Worm (Caenorhabditis elegans) whole organism, late embryonic: Measurements from ENCODE around the gene rpl-6.

Experiments
- C08G9.2 ChIP-seq: sonication (generic microtip); optimal IDR thresholded peaks from 2 replicates; lab custom pipeline; 2016; ENCODE audit warnings: mild to moderate bottlenecking, missing genetic modification characterization, moderate library complexity, missing compliant biosample characterization
- C38D4.7 ChIP-seq: fragments of 200-800 bp; sonication (Bioruptor generic); optimal IDR thresholded peaks from 2 replicates; lab custom pipeline; 2018; ENCODE audit warnings: mild to moderate bottlenecking, missing genetic modification characterization, moderate library complexity, missing compliant biosample characterization
- F13H6.1 ChIP-seq: sonication (generic microtip); optimal IDR thresholded peaks from 2 replicates; lab custom pipeline; 2016; ENCODE audit warnings: missing genetic modification characterization, missing compliant biosample characterization
- K02D7.2 ChIP-seq: sonication (generic microtip); optimal IDR thresholded peaks from 2 replicates; lab custom pipeline; 2017; ENCODE audit warnings: mild to moderate bottlenecking, missing genetic modification characterization, missing compliant biosample characterization
- K09A11.1 ChIP-seq: sonication (generic microtip); optimal IDR thresholded peaks from 2 replicates; lab custom pipeline; 2017; ENCODE audit warnings: antibody characterized with exemption, mild to moderate bottlenecking, missing genetic modification characterization, missing compliant biosample characterization; ENCODE audit not compliant: insufficient read depth
- T23F11.4 ChIP-seq: fragments of 200-800 bp; sonication (Bioruptor generic); optimal IDR thresholded peaks from 2 replicates; lab custom pipeline; 2018; ENCODE audit warnings: mild to moderate bottlenecking, missing genetic modification characterization, missing compliant biosample characterization
- Y22D7AL.16 ChIP-seq: sonication (generic microtip); optimal IDR thresholded peaks from 2 replicates; lab custom pipeline; 2016; ENCODE audit warnings: missing genetic modification characterization, missing compliant biosample characterization
- ceh-18 ChIP-seq: sonication (generic microtip); optimal IDR thresholded peaks from 2 replicates; lab custom pipeline; 2016; ENCODE audit warnings: missing genetic modification characterization, missing compliant biosample characterization
- ceh-19 ChIP-seq: fragments of 200-800 bp; sonication (Bioruptor generic); optimal IDR thresholded peaks from 2 replicates; lab custom pipeline; 2018; ENCODE audit warnings: mild to moderate bottlenecking, missing genetic modification characterization, missing compliant biosample characterization
- ceh-2 ChIP-seq: sonication (generic microtip); optimal IDR thresholded peaks from 2 replicates; lab custom pipeline; 2016; ENCODE audit warnings: missing genotype, missing genetic modification characterization, missing compliant biosample characterization
- ceh-22 ChIP-seq: sonication (generic microtip); optimal IDR thresholded peaks from 2 replicates; lab custom pipeline; 2017; ENCODE audit warnings: missing biosample characterization, missing genetic modification characterization
- ceh-30 ChIP-seq: fragments of 150-350 bp; optimal IDR thresholded peaks from 2 replicates; lab custom pipeline; 2014; ENCODE audit warnings: missing biosample characterization, missing genetic modification characterization
- ceh-45 ChIP-seq: fragments of 200-800 bp; sonication (Bioruptor generic); IDR thresholded peaks from 2 replicates; pipeline ENCODE4 v1.3.6; 2022; ENCODE audit warnings: missing genetic modification reagents, missing genetic modification characterization, missing compliant biosample characterization
- ceh-48 ChIP-seq: sonication (generic microtip); optimal IDR thresholded peaks from 2 replicates; lab custom pipeline; 2016; ENCODE audit warnings: missing genetic modification characterization, inconsistent platforms, missing compliant biosample characterization
- ceh-6 ChIP-seq: fragments of 200-800 bp; sonication (Bioruptor generic); optimal IDR thresholded peaks from 2 replicates; lab custom pipeline; 2018; ENCODE audit warnings: mild to moderate bottlenecking, missing genetic modification characterization, missing compliant biosample characterization
- che-1 ChIP-seq: sonication (generic microtip); optimal IDR thresholded peaks from 2 replicates; lab custom pipeline; 2016; ENCODE audit warnings: mild to moderate bottlenecking, missing genetic modification characterization, missing compliant biosample characterization
- dmd-4 ChIP-seq: sonication (generic microtip); optimal IDR thresholded peaks from 2 replicates; lab custom pipeline; 2016; ENCODE audit warnings: borderline replicate concordance, missing genetic modification characterization, missing compliant biosample characterization
- elt-2 ChIP-seq: sonication (generic microtip); optimal IDR thresholded peaks from 2 replicates; lab custom pipeline; 2016; ENCODE audit warnings: missing genetic modification reagents, missing genetic modification characterization, missing compliant biosample characterization
- ets-4 ChIP-seq: sonication (generic microtip); optimal IDR thresholded peaks from 2 replicates; lab custom pipeline; 2016; ENCODE audit warnings: missing genetic modification characterization, missing compliant biosample characterization
- eyg-1 ChIP-seq: sonication (generic microtip); optimal IDR thresholded peaks from 2 replicates; lab custom pipeline; 2016; ENCODE audit warnings: missing genotype, missing genetic modification characterization, missing compliant biosample characterization
- fax-1 ChIP-seq: sonication (generic microtip); optimal IDR thresholded peaks from 2 replicates; lab custom pipeline; 2016; ENCODE audit warnings: missing genotype, missing genetic modification characterization, missing compliant biosample characterization
- fkh-10 ChIP-seq: fragments of 150-350 bp; optimal IDR thresholded peaks from 2 replicates; lab custom pipeline; 2014; ENCODE audit warnings: missing biosample characterization, missing genetic modification reagents, missing genetic modification characterization
- fkh-6 ChIP-seq: sonication (generic microtip); optimal IDR thresholded peaks from 2 replicates; lab custom pipeline; 2016; ENCODE audit warnings: missing genetic modification characterization, missing compliant biosample characterization
- gmeb-2 ChIP-seq: sonication (generic microtip); optimal IDR thresholded peaks from 2 replicates; lab custom pipeline; 2016; ENCODE audit warnings: missing genetic modification characterization, inconsistent platforms, missing compliant biosample characterization
- hlh-13 ChIP-seq: fragments of 200-800 bp; sonication (Bioruptor generic); optimal IDR thresholded peaks from 2 replicates; lab custom pipeline; 2018; ENCODE audit warnings: mild to moderate bottlenecking, missing genetic modification characterization, missing compliant biosample characterization
- hlh-15 ChIP-seq: sonication (generic microtip); optimal IDR thresholded peaks from 2 replicates; lab custom pipeline; 2016; ENCODE audit warnings: missing genetic modification characterization, missing compliant biosample characterization
- lin-11 ChIP-seq: fragments of 200-800 bp; sonication (Bioruptor generic); optimal IDR thresholded peaks from 2 replicates; lab custom pipeline; 2018; ENCODE audit warnings: mild to moderate bottlenecking, missing genetic modification characterization, missing compliant biosample characterization
- nfya-1 ChIP-seq: sonication (generic microtip); optimal IDR thresholded peaks from 2 replicates; lab custom pipeline; 2017; ENCODE audit warnings: missing genetic modification characterization, mild to moderate bottlenecking, missing compliant biosample characterization, antibody characterized with exemption, moderate library complexity
- nhr-11 ChIP-seq: fragments of 150-350 bp; optimal IDR thresholded peaks from 2 replicates; lab custom pipeline; 2014; ENCODE audit warnings: missing biosample characterization, missing genetic modification characterization
- nhr-232 ChIP-seq: sonication (generic microtip); optimal IDR thresholded peaks from 2 replicates; lab custom pipeline; 2016; ENCODE audit warnings: missing genetic modification characterization, missing compliant biosample characterization
- pag-3 ChIP-seq: sonication (generic microtip); optimal IDR thresholded peaks from 2 replicates; lab custom pipeline; 2016; ENCODE audit warnings: missing compliant biosample characterization, missing genetic modification characterization, borderline replicate concordance
- pha-4 ChIP-seq: fragments of 150-350 bp; optimal IDR thresholded peaks from 2 replicates; lab custom pipeline; 2018; ENCODE audit warnings: missing biosample characterization, missing genetic modification reagents, missing genetic modification characterization
- pros-1 ChIP-seq: fragments of 150-350 bp; optimal IDR thresholded peaks from 2 replicates; lab custom pipeline; 2014; ENCODE audit warnings: missing biosample characterization, missing genetic modification reagents, missing genetic modification characterization
- ref-2 ChIP-seq: sonication (generic microtip); optimal IDR thresholded peaks from 2 replicates; lab custom pipeline; 2016; ENCODE audit warnings: missing genetic modification characterization, missing compliant biosample characterization
- rnt-1 ChIP-seq: sonication (generic microtip); optimal IDR thresholded peaks from 2 replicates; lab custom pipeline; 2016; ENCODE audit warnings: missing genetic modification characterization, missing compliant biosample characterization
- sdc-2 ChIP-seq: sonication (generic microtip); optimal IDR thresholded peaks from 2 replicates; lab custom pipeline; 2016; ENCODE audit warnings: missing genotype, missing genetic modification characterization, missing compliant biosample characterization
- syd-9 ChIP-seq: sonication (generic microtip); optimal IDR thresholded peaks from 2 replicates; lab custom pipeline; 2016; ENCODE audit warnings: mild to moderate bottlenecking, missing genetic modification characterization, moderate library complexity, missing compliant biosample characterization
- tbx-7 ChIP-seq: sonication (generic microtip); optimal IDR thresholded peaks from 2 replicates; lab custom pipeline; 2016; ENCODE audit warnings: missing genotype, missing genetic modification characterization, missing compliant biosample characterization
- ttx-3 ChIP-seq: sonication (generic microtip); optimal IDR thresholded peaks from 2 replicates; lab custom pipeline; 2016; ENCODE audit warnings: missing genetic modification reagents, missing genetic modification characterization, missing compliant biosample characterization
- unc-42 ChIP-seq: sonication (generic microtip); optimal IDR thresholded peaks from 2 replicates; lab custom pipeline; 2016; ENCODE audit warnings: missing genotype, missing genetic modification characterization, missing compliant biosample characterization
- unc-86 ChIP-seq: sonication (generic microtip); optimal IDR thresholded peaks from 2 replicates; lab custom pipeline; 2016; ENCODE audit warnings: missing genetic modification characterization, missing compliant biosample characterization
- ztf-16 ChIP-seq: sonication (generic microtip); optimal IDR thresholded peaks from 2 replicates; lab custom pipeline; 2017; ENCODE audit warnings: missing genetic modification characterization, missing compliant biosample characterization

rpl-6 gene

ce11 chrIII:7198838-7199237 lies 9.4 kb upstream of the rpl-6 start, which contains the start of gene pfd-5 (continued):
- TF ChIP-seq syd-9 (no peak), ttx-3 (tag; lab: Kevin White, UChicago) (no peak), hlh-15 (tag; lab: Kevin White, UChicago) (peak; percentile 11), K09A11.1 (tag; lab: Kevin White, UChicago) (no peak), unc-86 (peak; percentile 51), ref-2 (tag; lab: Kevin White, UChicago) (peak; percentile 84), ceh-48 (tag; lab: Kevin White, UChicago) (no peak), eyg-1 (tag; lab: Kevin White, UChicago) (peak; percentile 29), nfya-1 (tag; lab: Kevin White, UChicago) (peak; percentile 46), pha-4 (tag; lab: Kevin White, UChicago) (no peak), gmeb-2 (tag; lab: Kevin White, UChicago) (peak; percentile 18), tbx-7 (tag; lab: Kevin White, UChicago) (peak; percentile 90), ceh-45 (no peak), pag-3 (tag; lab: Kevin White, UChicago) (no peak), fax-1 (tag; lab: Kevin White, UChicago) (peak; percentile 74), che-1 (tag; lab: Kevin White, UChicago) (peak; percentile 5), ceh-18 (no peak), ceh-22 (tag; lab: Kevin White, UChicago) (no peak), nhr-232 (tag; lab: Kevin White, UChicago) (no peak), lin-11 (tag; lab: Kevin White, UChicago) (no peak), K02D7.2 (tag; lab: Kevin White, UChicago) (no peak), dmd-4 (no peak), sdc-2 (tag; lab: Kevin White, UChicago) (peak; percentile 21), fkh-6 (tag; lab: Kevin White, UChicago) (peak; percentile 47), rnt-1 (tag; lab: Kevin White, UChicago) (peak; percentile 47), unc-42 (tag; lab: Kevin White, UChicago) (peak; percentile 23), T23F11.4 (GFP tag; lab: Kevin White, UChicago) (no peak), ceh-6 (GFP tag; lab: Kevin White, UChicago) (no peak), elt-2 (tag; lab: Kevin White, UChicago) (peak; percentile 69), ets-4 (tag; lab: Kevin White, UChicago) (peak; percentile 90), pros-1 (tag; lab: Kevin White, UChicago) (no peak), Y22D7AL.16 (tag; lab: Kevin White, UChicago) (no peak), ceh-30 (tag; lab: Kevin White, UChicago) (no peak), F13H6.1 (tag; lab: Kevin White, UChicago) (no peak), ztf-16 (peak; percentile 43)

ce11 chrIII:7199467-7199866 lies 8.8 kb upstream of the rpl-6 start:
- TF ChIP-seq fkh-6 (tag; lab: Kevin White, UChicago) (no peak), fax-1 (tag; lab: Kevin White, UChicago) (no peak), ceh-45 (no peak), hlh-13 (no peak), ceh-30 (tag; lab: Kevin White, UChicago) (no peak), nhr-232 (tag; lab: Kevin White, UChicago) (no peak), ceh-19 (GFP tag; lab: Kevin White, UChicago) (no peak), tbx-7 (tag; lab: Kevin White, UChicago) (no peak), ceh-6 (GFP tag; lab: Kevin White, UChicago) (no peak), fkh-10 (GFP tag; lab: Kevin White, UChicago) (no peak), C38D4.7 (no peak), unc-42 (tag; lab: Kevin White, UChicago) (no peak), T23F11.4 (GFP tag; lab: Kevin White, UChicago) (no peak), C08G9.2 (no peak), ceh-2 (no peak), nhr-11 (tag; lab: Kevin White, UChicago) (no peak)
